Worm (Caenorhabditis elegans) whole organism, L4 larva: Measurements from ENCODE around the gene C35B1.4.

Experiments used
- D1046.2 ChIP-seq: fragments of 200-800 bp; sonication (Bioruptor generic); IDR thresholded peaks from 2 replicates; pipeline ENCODE4 v1.3.6; 2022; ENCODE audit warnings: missing genetic modification characterization, missing compliant biosample characterization
- F10B5.3 ChIP-seq: sonication (generic microtip); optimal IDR thresholded peaks from 2 replicates; lab custom pipeline; 2016; ENCODE audit warnings: mild to moderate bottlenecking, missing genetic modification characterization, missing compliant biosample characterization
- F26F4.8 ChIP-seq: fragments of 200-800 bp; sonication (Bioruptor generic); conservative IDR thresholded peaks from 2 replicates; pipeline ENCODE4 v1.3.6; 2022; ENCODE audit warnings: missing genetic modification characterization, missing compliant biosample characterization
- F44E2.7 ChIP-seq: fragments of 200-800 bp; sonication (Bioruptor generic); IDR thresholded peaks from 2 replicates; pipeline ENCODE4 v2.1.2; 2022; ENCODE audit warnings: missing genetic modification characterization, missing compliant biosample characterization
- T20F7.1 ChIP-seq: fragments of 200-800 bp; sonication (Bioruptor generic); optimal IDR thresholded peaks from 2 replicates; lab custom pipeline; 2018; ENCODE audit warnings: mild to moderate bottlenecking, missing genetic modification characterization, missing compliant biosample characterization
- ZK546.5 ChIP-seq, 2 experiments: sonication (generic microtip); optimal IDR thresholded peaks; 2 replicates each; lab custom pipeline; 2017; ENCODE audit warnings: missing biosample characterization in 2 of 2, missing genetic modification characterization in 2 of 2
- aha-1 ChIP-seq: fragments of 150-350 bp; peaks from one replicate; lab custom pipeline; 2014; ENCODE audit warnings: missing biosample characterization, missing genetic modification characterization
- aly-2 ChIP-seq: sonication (generic microtip); optimal IDR thresholded peaks from 2 replicates; lab custom pipeline; 2018; ENCODE audit warnings: missing biosample characterization, missing genetic modification characterization
- ama-1 ChIP-seq: fragments of 150-350 bp; optimal IDR thresholded peaks from 2 replicates; lab custom pipeline; 2014; ENCODE audit warnings: inconsistent platforms, mixed read lengths
- attf-4 ChIP-seq: sonication (generic microtip); optimal IDR thresholded peaks from 3 replicates; lab custom pipeline; 2017; ENCODE audit warnings: missing biosample characterization, missing genetic modification characterization
- ceh-20 ChIP-seq: fragments of 200-800 bp; sonication (Bioruptor generic); IDR thresholded peaks from 2 replicates; pipeline ENCODE4 v1.3.6; 2022; ENCODE audit warnings: missing genetic modification reagents, missing genetic modification characterization, missing compliant biosample characterization
- ceh-28 ChIP-seq: fragments of 150-350 bp; optimal IDR thresholded peaks from 2 replicates; lab custom pipeline; 2014; ENCODE audit warnings: missing biosample characterization, missing genetic modification reagents, missing genetic modification characterization
- ces-1 ChIP-seq: fragments of 150-350 bp; sonication (generic microtip); optimal IDR thresholded peaks from 4 replicates; lab custom pipeline; 2014; ENCODE audit warnings: missing biosample characterization, missing genetic modification reagents, missing genetic modification characterization
- daf-12 ChIP-seq: fragments of 150-350 bp; optimal IDR thresholded peaks from 2 replicates; lab custom pipeline; 2014; ENCODE audit warnings: missing biosample characterization, missing genetic modification reagents, missing genetic modification characterization
- daf-16 ChIP-seq, 3 experiments: sonication (generic microtip); optimal IDR thresholded peaks; 2 replicates each; lab custom pipeline; 2016 to 2017; ENCODE audit warnings: missing genetic modification characterization in 3 of 3, missing genetic modification reagents in 3 of 3, mild to moderate bottlenecking in 2 of 3, missing compliant biosample characterization in 2 of 3, missing biosample characterization in 1 of 3, moderate library complexity in 1 of 3
- daf-8 ChIP-seq: fragments of 200-800 bp; sonication (Bioruptor generic); IDR thresholded peaks from 2 replicates; pipeline ENCODE4 v1.3.6; 2022; ENCODE audit warnings: missing genetic modification characterization, missing compliant biosample characterization
- dmd-9 ChIP-seq: fragments of 200-800 bp; sonication (Bioruptor generic); IDR thresholded peaks from 2 replicates; pipeline ENCODE4 v1.3.6; 2022; ENCODE audit warnings: missing genetic modification reagents, missing genetic modification characterization, missing compliant biosample characterization
- egl-43 ChIP-seq: fragments of 200-800 bp; sonication (Bioruptor generic); IDR thresholded peaks from 2 replicates; pipeline ENCODE4 v1.3.6; 2022; ENCODE audit warnings: missing genetic modification reagents, missing genetic modification characterization, missing compliant biosample characterization
- fkh-10 ChIP-seq: fragments of 150-350 bp; optimal IDR thresholded peaks from 2 replicates; lab custom pipeline; 2014; ENCODE audit warnings: missing biosample characterization, missing genetic modification reagents, missing genetic modification characterization
- gei-8 ChIP-seq: fragments of 200-800 bp; sonication (Bioruptor generic); optimal IDR thresholded peaks from 2 replicates; lab custom pipeline; 2018; ENCODE audit warnings: mild to moderate bottlenecking, missing genetic modification characterization, missing compliant biosample characterization
- hlh-11 ChIP-seq: fragments of 200-800 bp; sonication (Bioruptor generic); optimal IDR thresholded peaks from 2 replicates; lab custom pipeline; 2018; ENCODE audit warnings: mild to moderate bottlenecking, missing genetic modification characterization, missing compliant biosample characterization
- hlh-30 ChIP-seq: sonication (generic microtip); optimal IDR thresholded peaks from 2 replicates; lab custom pipeline; 2017; ENCODE audit warnings: antibody characterized with exemption, mild to moderate bottlenecking, missing genetic modification characterization, missing compliant biosample characterization; ENCODE audit not compliant: insufficient read depth
- jun-1 ChIP-seq: fragments of 150-350 bp; optimal IDR thresholded peaks from 2 replicates; lab custom pipeline; 2014; ENCODE audit warnings: missing biosample characterization, missing genetic modification reagents, missing genetic modification characterization
- lin-1 ChIP-seq: fragments of 200-800 bp; sonication (Bioruptor generic); IDR thresholded peaks from 2 replicates; pipeline ENCODE4 v1.3.6; 2022; ENCODE audit warnings: missing genetic modification reagents, missing genetic modification characterization, missing compliant biosample characterization
- lin-15B ChIP-seq: fragments of 150-350 bp; sonication (generic microtip); optimal IDR thresholded peaks from 3 replicates; lab custom pipeline; 2014; ENCODE audit warnings: missing biosample characterization, missing genetic modification characterization
- lin-38 ChIP-seq: fragments of 200-800 bp; sonication (Bioruptor generic); IDR thresholded peaks from 2 replicates; pipeline ENCODE4 v1.3.6; 2022; ENCODE audit warnings: missing genetic modification reagents, missing genetic modification characterization, missing compliant biosample characterization
- lsy-2 ChIP-seq, 2 experiments: fragments of 150-350 bp in 1 of 2; sonication (generic microtip) in 1 of 2; optimal IDR thresholded peaks; 2 replicates each; lab custom pipeline; 2014 to 2017; ENCODE audit warnings: missing biosample characterization in 2 of 2, missing genetic modification characterization in 2 of 2
- mdl-1 ChIP-seq, 2 experiments: fragments of 150-350 bp in 1 of 2; sonication (generic microtip) in 1 of 2; optimal IDR thresholded peaks; 2 replicates each; lab custom pipeline; 2014 to 2017; ENCODE audit warnings: missing biosample characterization in 2 of 2, missing genetic modification characterization in 2 of 2
- mes-2 ChIP-seq: sonication (generic microtip); optimal IDR thresholded peaks from 2 replicates; lab custom pipeline; 2016; ENCODE audit warnings: missing genotype, mild to moderate bottlenecking, missing genetic modification characterization, missing compliant biosample characterization; ENCODE audit not compliant: poor library complexity, severe bottlenecking
- mxl-2 ChIP-seq: fragments of 200-800 bp; sonication (Bioruptor generic); conservative IDR thresholded peaks from 2 replicates; pipeline ENCODE4 v1.3.6; 2022; ENCODE audit warnings: missing genetic modification reagents, missing genetic modification characterization, missing compliant biosample characterization
- nhr-10 ChIP-seq: fragments of 150-350 bp; optimal IDR thresholded peaks from 2 replicates; lab custom pipeline; 2014; ENCODE audit warnings: missing biosample characterization, missing genetic modification characterization
- nhr-102 ChIP-seq: sonication (generic microtip); optimal IDR thresholded peaks from 2 replicates; lab custom pipeline; 2016; ENCODE audit warnings: mild to moderate bottlenecking, missing genetic modification characterization, moderate library complexity, missing compliant biosample characterization
- nhr-237 ChIP-seq: sonication (generic microtip); optimal IDR thresholded peaks from 2 replicates; lab custom pipeline; 2017; ENCODE audit warnings: missing biosample characterization, missing genetic modification characterization
- nhr-28 ChIP-seq: fragments of 150-350 bp; optimal IDR thresholded peaks from 2 replicates; lab custom pipeline; 2014; ENCODE audit warnings: missing biosample characterization, missing genetic modification characterization
- nhr-42 ChIP-seq: fragments of 200-800 bp; sonication (Bioruptor generic); IDR thresholded peaks from 2 replicates; pipeline ENCODE4 v1.3.6; 2022; ENCODE audit warnings: missing genetic modification characterization, missing compliant biosample characterization
- nhr-6 ChIP-seq: fragments of 150-350 bp; optimal IDR thresholded peaks from 2 replicates; lab custom pipeline; 2014; ENCODE audit warnings: missing biosample characterization, missing genetic modification characterization
- nhr-77 ChIP-seq: fragments of 150-350 bp; optimal IDR thresholded peaks from 2 replicates; lab custom pipeline; 2014; ENCODE audit warnings: missing biosample characterization, missing genetic modification characterization
- pha-4 ChIP-seq, 2 experiments: fragments of 150-350 bp in 1 of 2; fragments of 200-800 bp in 1 of 2; sonication (Bioruptor generic) in 1 of 2; IDR thresholded peaks in 1 of 2; optimal IDR thresholded peaks in 1 of 2; 2 replicates each; pipeline versions ENCODE4 v1.3.6 to Lab custom; 2014 to 2022; ENCODE audit warnings: missing genetic modification characterization in 2 of 2, missing genetic modification reagents in 2 of 2, missing biosample characterization in 1 of 2, missing compliant biosample characterization in 1 of 2
- php-3 ChIP-seq: fragments of 200-800 bp; sonication (Bioruptor generic); IDR thresholded peaks from 2 replicates; pipeline ENCODE4 v1.3.6; 2022; ENCODE audit warnings: missing genetic modification reagents, missing genetic modification characterization, missing compliant biosample characterization
- skn-1 ChIP-seq: fragments of 150-350 bp; optimal IDR thresholded peaks from 2 replicates; lab custom pipeline; 2014; ENCODE audit warnings: missing biosample characterization, missing genetic modification characterization
- snpc-1.2 ChIP-seq: fragments of 200-800 bp; sonication (Bioruptor generic); IDR thresholded peaks from 2 replicates; pipeline ENCODE4 v1.3.6; 2022; ENCODE audit warnings: missing genetic modification reagents, missing genetic modification characterization, missing compliant biosample characterization
- snpc-4 ChIP-seq: fragments of 150-350 bp; optimal IDR thresholded peaks from 2 replicates; lab custom pipeline; 2014; ENCODE audit warnings: missing biosample characterization, missing genetic modification characterization
- tra-1 ChIP-seq: fragments of 200-800 bp; sonication (Bioruptor generic); IDR thresholded peaks from 2 replicates; pipeline ENCODE4 v1.3.6; 2022; ENCODE audit warnings: missing genetic modification reagents, missing genetic modification characterization, missing compliant biosample characterization
- vab-7 ChIP-seq: fragments of 200-800 bp; sonication (Bioruptor generic); IDR thresholded peaks from 2 replicates; pipeline ENCODE4 v1.3.6; 2022; ENCODE audit warnings: missing genetic modification reagents, missing genetic modification characterization, missing compliant biosample characterization
- zag-1 ChIP-seq: fragments of 150-350 bp; optimal IDR thresholded peaks from 2 replicates; lab custom pipeline; 2014; ENCODE audit warnings: missing biosample characterization, missing genetic modification characterization
- ztf-11 ChIP-seq: fragments of 150-350 bp; optimal IDR thresholded peaks from 2 replicates; lab custom pipeline; 2014; ENCODE audit warnings: missing biosample characterization, missing genetic modification characterization

The C35B1.4 gene

ce11 chrIV:4085022-4085421 is 5.4 kb downstream of the C35B1.4 start (continued):
- TF ChIP-seq nhr-237 (tag; lab: Kevin White, UChicago) (no peak), nhr-6 (tag; lab: Kevin White, UChicago) (no peak), tra-1 (GFP tag; lab: Robert Waterston, UW) (no peak), jun-1 (tag; lab: Kevin White, UChicago) (no peak), lin-15B (no peak), hlh-11 (tag; lab: Kevin White, UChicago) (peak; percentile 23), fkh-10 (GFP tag; lab: Kevin White, UChicago) (no peak), attf-4 (no peak), mxl-2 (GFP tag; lab: Robert Waterston, UW) (no peak), hlh-30 (tag; lab: Kevin White, UChicago) (peak; percentile 47), mes-2 (tag; lab: Kevin White, UChicago) (no peak), gei-8 (GFP tag; lab: Kevin White, UChicago) (no peak), F26F4.8 (GFP tag; lab: Robert Waterston, UW) (no peak), lsy-2 (tag; optimal IDR thresholded peaks at IDR 0.05; lab: Kevin White, UChicago) (peak in 1 of 2 experiments; percentile 17), aly-2 (tag; lab: Kevin White, UChicago) (no peak), egl-43 (no peak), daf-16 (GFP tag; optimal IDR thresholded peaks at IDR 0.05; lab: Kevin White, UChicago) (no peak), daf-16 (tag; optimal IDR thresholded peaks at IDR 0.05; lab: Kevin White, UChicago) (peak; percentile 83), nhr-77 (peak; percentile 23), ZK546.5 (tag; optimal IDR thresholded peaks at IDR 0.05; lab: Kevin White, UChicago) (no peak), snpc-4 (tag; lab: Kevin White, UChicago) (no peak), skn-1 (no peak)

DNA sequence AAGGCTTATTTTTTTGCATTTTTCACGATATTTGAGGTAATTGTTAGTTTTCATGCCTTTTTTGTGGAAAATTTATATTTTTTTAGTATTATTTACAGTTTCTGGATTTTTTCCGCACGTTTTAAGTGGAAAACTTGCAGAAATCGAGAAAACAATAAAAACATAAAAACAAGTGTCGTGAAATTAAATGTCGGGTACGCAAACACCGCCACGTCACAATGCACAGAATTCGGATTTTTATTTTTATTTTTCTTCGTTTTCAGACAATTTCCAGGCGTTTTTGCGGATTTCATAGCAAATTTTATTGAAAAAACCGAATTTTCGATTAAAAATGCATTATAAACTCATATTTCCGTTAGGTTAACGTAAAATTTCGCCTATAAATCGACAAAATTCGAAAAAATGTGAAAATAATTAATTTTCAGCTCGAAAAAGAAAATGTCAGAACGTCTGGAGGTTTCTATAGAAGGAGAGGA is 6.2 kb downstream of the C35B1.4 start, which contains the start of gene C35B1.2:
C35B1.2 (plus strand) TSS at position 426 of the 476 bp plus-strand sequence.
- TF ChIP-seq vab-7 (GFP tag; lab: Robert Waterston, UW) (no peak), lin-1 (GFP tag; lab: Robert Waterston, UW) (no peak), F44E2.7 (GFP tag; lab: Robert Waterston, UW) (no peak), attf-4 (no peak), dmd-9 (GFP tag; lab: Robert Waterston, UW) (no peak), ces-1 (no peak), D1046.2 (GFP tag; lab: Robert Waterston, UW) (no peak), nhr-42 (GFP tag; lab: Robert Waterston, UW) (no peak), daf-8 (no peak), mes-2 (tag; lab: Kevin White, UChicago) (peak; percentile 53), zag-1 (tag; lab: Kevin White, UChicago) (no peak), snpc-1.2 (GFP tag; lab: Robert Waterston, UW) (0 out of 2 replicates have a peak, but pooled peaks have one; percentile 41), nhr-10 (no peak), mdl-1 (tag; optimal IDR thresholded peaks at IDR 0.05; lab: Kevin White, UChicago) (no peak), nhr-28 (no peak), pha-4 (GFP tag; IDR thresholded peaks at IDR 0.05; lab: Robert Waterston, UW) (no peak), pha-4 (tag; optimal IDR thresholded peaks at IDR 0.05; lab: Kevin White, UChicago) (no peak), T20F7.1 (no peak), F10B5.3 (tag; lab: Kevin White, UChicago) (no peak), ceh-28 (tag; lab: Kevin White, UChicago) (no peak), aha-1 (no peak), nhr-102 (tag; lab: Kevin White, UChicago) (no peak), ama-1 (lab: Kevin White, UChicago) (no peak), ztf-11 (tag; lab: Kevin White, UChicago) (no peak), daf-12 (tag; lab: Kevin White, UChicago) (no peak), lin-38 (peak; percentile 42), daf-16 (GFP tag; optimal IDR thresholded peaks at IDR 0.05; lab: Kevin White, UChicago) (no peak), daf-16 (tag; optimal IDR thresholded peaks at IDR 0.05; lab: Kevin White, UChicago) (peak; percentile 10), nhr-6 (tag; lab: Kevin White, UChicago) (no peak), lsy-2 (tag; optimal IDR thresholded peaks at IDR 0.05; lab: Kevin White, UChicago) (peak in 1 of 2 experiments; percentile 51), ceh-20 (GFP tag; lab: Robert Waterston, UW) (no peak), php-3 (0 out of 2 replicates have a peak, but pooled peaks have one; percentile 26), hlh-30 (tag; lab: Kevin White, UChicago) (no peak), gei-8 (GFP tag; lab: Kevin White, UChicago) (no peak)
